Worm (Caenorhabditis elegans): Measurements from ENCODE around the gene F14D2.11.

F14D2.11 gene

DNA sequence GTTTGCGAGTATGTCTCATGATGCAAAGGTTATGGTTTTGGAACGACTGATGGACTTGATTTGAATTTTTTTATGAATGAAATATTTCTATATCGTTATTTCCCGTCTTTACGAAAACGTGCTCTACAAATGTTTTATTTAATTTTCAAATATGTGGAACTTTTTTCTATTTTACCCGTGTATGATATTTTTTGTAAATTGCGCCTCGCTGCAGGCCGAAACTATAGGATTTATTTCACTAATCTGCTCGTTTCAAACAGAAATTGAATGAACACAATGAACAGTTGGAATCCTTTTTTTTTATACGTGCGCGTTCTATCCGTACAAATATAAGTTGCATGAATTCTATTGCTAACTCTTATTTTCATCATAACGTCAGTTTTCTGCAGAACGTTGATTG, 44.0 kb downstream of the F14D2.11 start, which contains the start of gene btb-18:
TSS of gene btb-18 (plus strand) at position 301 of the 400 bp plus-strand sequence.
- TF ChIP-seq pha-4 (tag; optimal IDR thresholded peaks at IDR 0.05) (no peak), unc-39 (tag; optimal IDR thresholded peaks at IDR 0.05) (no peak), elt-3 (tag; optimal IDR thresholded peaks at IDR 0.05) (no peak), sptf-1 (tag; optimal IDR thresholded peaks at IDR 0.05) (no peak), blmp-1 (tag; optimal IDR thresholded peaks at IDR 0.05) (no peak), cnd-1 (tag; optimal IDR thresholded peaks at IDR 0.05) (no peak), ztf-11 (tag; optimal IDR thresholded peaks at IDR 0.05) (no peak), bed-3 (GFP tag; optimal IDR thresholded peaks at IDR 0.05) (no peak), drap-1 (GFP tag; optimal IDR thresholded peaks at IDR 0.05) (no peak)

DNA sequence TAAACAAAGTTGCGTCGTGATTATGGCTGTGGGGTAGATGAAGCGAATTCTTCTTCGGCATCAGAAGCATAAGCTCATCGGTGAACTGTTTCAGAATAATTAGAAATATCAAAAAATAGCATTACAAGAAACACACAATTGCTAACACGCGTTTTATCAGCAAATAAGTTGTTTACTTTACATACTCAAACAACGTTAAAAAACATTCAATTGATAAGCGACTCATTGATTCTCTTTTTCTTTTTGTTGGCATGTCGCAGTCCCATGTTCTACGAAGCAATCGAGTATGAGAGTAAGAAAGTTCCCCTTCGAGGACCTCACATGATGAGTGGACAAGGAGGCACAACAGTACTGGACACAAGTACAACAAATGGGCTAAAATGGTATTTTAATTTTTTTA, 45.2 kb downstream of the F14D2.11 start, which contains the start of gene btb-16:
TSS of gene btb-16 (plus strand) at position 240 of the 400 bp plus-strand sequence.
- TF ChIP-seq bed-3 (GFP tag; optimal IDR thresholded peaks at IDR 0.05) (no peak), M03D4.4 (tag; optimal IDR thresholded peaks at IDR 0.05) (no peak), nhr-28 (tag; optimal IDR thresholded peaks at IDR 0.05) (no peak), ztf-11 (tag; optimal IDR thresholded peaks at IDR 0.05) (no peak), hlh-1 (tag; optimal IDR thresholded peaks at IDR 0.05) (no peak), nhr-12 (tag; optimal IDR thresholded peaks at IDR 0.05) (no peak), sptf-1 (tag; optimal IDR thresholded peaks at IDR 0.05) (no peak), ceh-43 (GFP tag; optimal IDR thresholded peaks at IDR 0.05) (no peak), ham-2 (GFP tag; optimal IDR thresholded peaks at IDR 0.05) (no peak), nhr-2 (tag; optimal IDR thresholded peaks at IDR 0.05) (no peak)

DNA sequence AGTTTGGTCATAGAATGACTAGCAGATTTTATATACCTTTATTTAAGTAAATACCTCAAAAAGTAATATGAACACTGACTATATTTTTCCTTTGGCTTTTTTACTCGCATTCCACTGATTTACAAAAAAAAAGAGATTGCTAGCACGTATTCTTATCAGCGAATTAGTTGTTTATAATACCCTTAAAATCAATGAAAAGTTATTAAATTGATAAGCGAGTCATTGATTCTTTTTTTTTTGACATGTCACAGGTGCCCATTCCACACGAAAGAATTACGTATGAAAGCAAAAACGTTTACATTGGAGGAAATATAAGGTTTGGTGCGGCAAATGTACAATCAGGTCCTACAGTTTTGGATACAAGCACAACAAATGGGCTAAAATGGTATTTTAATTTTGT, 46.7 kb downstream of the F14D2.11 start, which contains the start of gene btb-17:
TSS of gene btb-17 (plus strand) at position 213 of the 400 bp plus-strand sequence.
- TF ChIP-seq snpc-4 (tag; optimal IDR thresholded peaks at IDR 0.05) (no peak), nhr-28 (tag; optimal IDR thresholded peaks at IDR 0.05) (no peak), zip-8 (tag; optimal IDR thresholded peaks at IDR 0.05) (no peak), sptf-1 (tag; optimal IDR thresholded peaks at IDR 0.05) (no peak), mab-5 (tag; optimal IDR thresholded peaks at IDR 0.05) (no peak), ham-2 (GFP tag; optimal IDR thresholded peaks at IDR 0.05) (no peak), unc-39 (tag; optimal IDR thresholded peaks at IDR 0.05) (no peak), flh-1 (GFP tag; optimal IDR thresholded peaks at IDR 0.05) (no peak), ceh-43 (GFP tag; optimal IDR thresholded peaks at IDR 0.05) (no peak), elt-1 (tag; optimal IDR thresholded peaks at IDR 0.05; ENCODE audit: borderline replicate concordance, insufficient read depth) (no peak)

Data from whole organism, mixed stage, embryonic.